Fruit fly (Drosophila melanogaster) whole organism, embryonic: Measurements from ENCODE around the gene CG14568.

ENCODE experiments used
- ATbp ChIP-seq: fragments of 200-800 bp; sonication (Bioruptor generic); optimal IDR thresholded peaks from 2 replicates; lab custom pipeline; 2017; ENCODE audit warnings: missing biosample characterization, mild to moderate bottlenecking, missing genetic modification characterization, missing genetic modification reagents
- Adf1 ChIP-seq: fragments of 200-800 bp; sonication (Bioruptor generic); IDR thresholded peaks from 2 replicates; pipeline ENCODE4 v1.3.6; 2022; ENCODE audit warnings: missing biosample characterization, missing genetic modification characterization
- C15 ChIP-seq: fragments of 200-800 bp; sonication (Bioruptor generic); IDR thresholded peaks from 3 replicates; pipeline ENCODE4 v1.3.6; 2022; ENCODE audit warnings: missing biosample characterization, missing genetic modification characterization
- CG10267 ChIP-seq: fragments of 200-800 bp; sonication (Bioruptor generic); optimal IDR thresholded peaks from 2 replicates; lab custom pipeline; 2018; ENCODE audit warnings: missing biosample characterization, mild to moderate bottlenecking, missing genetic modification characterization, moderate library complexity
- CG10274 ChIP-seq: fragments of 200-800 bp; sonication (Bioruptor generic); optimal IDR thresholded peaks from 3 replicates; lab custom pipeline; 2017; ENCODE audit warnings: missing biosample characterization, mild to moderate bottlenecking, missing genetic modification characterization
- CG10959 ChIP-seq: fragments of 200-800 bp; sonication (Bioruptor generic); IDR thresholded peaks from 2 replicates; pipeline ENCODE4 v1.3.6; 2022; ENCODE audit warnings: missing biosample characterization, missing genetic modification characterization
- CG10979 ChIP-seq: fragments of 200-800 bp; sonication (Bioruptor generic); optimal IDR thresholded peaks from 2 replicates; lab custom pipeline; 2018; ENCODE audit warnings: missing biosample characterization, mild to moderate bottlenecking, missing genetic modification characterization, moderate library complexity
- CG11093 ChIP-seq: fragments of 200-800 bp; sonication (Bioruptor generic); IDR thresholded peaks from 3 replicates; pipeline ENCODE4 v1.3.6; 2022; ENCODE audit warnings: missing biosample characterization, missing genetic modification characterization
- CG11247 ChIP-seq: fragments of 200-800 bp; sonication (Bioruptor generic); IDR thresholded peaks from 2 replicates; pipeline ENCODE4 v1.3.6; 2022; ENCODE audit warnings: missing biosample characterization, missing genetic modification characterization
- CG11723 ChIP-seq: fragments of 200-800 bp; sonication (Bioruptor generic); optimal IDR thresholded peaks from 2 replicates; lab custom pipeline; 2017; ENCODE audit warnings: missing biosample characterization, mild to moderate bottlenecking, missing genetic modification characterization
- CG1647 ChIP-seq: fragments of 200-800 bp; sonication (Bioruptor generic); optimal IDR thresholded peaks from 3 replicates; lab custom pipeline; 2016; ENCODE audit warnings: missing biosample characterization, missing genetic modification characterization
- CG17612 ChIP-seq: fragments of 200-800 bp; sonication (Bioruptor generic); IDR thresholded peaks from 2 replicates; pipeline ENCODE4 v1.3.6; 2022; ENCODE audit warnings: missing biosample characterization, missing genetic modification characterization
- CG2199 ChIP-seq: fragments of 200-800 bp; sonication (Bioruptor generic); IDR thresholded peaks from 3 replicates; pipeline ENCODE4 v1.3.6; 2022; ENCODE audit warnings: missing biosample characterization, missing genetic modification characterization
- CG3065 ChIP-seq: fragments of 200-800 bp; sonication (Bioruptor generic); optimal IDR thresholded peaks from 2 replicates; lab custom pipeline; 2016; ENCODE audit warnings: missing biosample characterization, missing genetic modification characterization
- CG32532 ChIP-seq: fragments of 200-800 bp; sonication (Bioruptor generic); IDR thresholded peaks from 2 replicates; pipeline ENCODE4 v1.3.6; 2022; ENCODE audit warnings: missing biosample characterization, missing genetic modification characterization
- CG33557 ChIP-seq: fragments of 200-800 bp; sonication (Bioruptor generic); optimal IDR thresholded peaks from 2 replicates; lab custom pipeline; 2019; ENCODE audit warnings: missing biosample characterization, mild to moderate bottlenecking, missing genetic modification characterization, moderate library complexity
- CG7987 ChIP-seq: fragments of 200-800 bp; sonication (Bioruptor generic); optimal IDR thresholded peaks from 2 replicates; lab custom pipeline; 2018; ENCODE audit warnings: missing biosample characterization, mild to moderate bottlenecking, missing genetic modification characterization, moderate library complexity
- CG8388 ChIP-seq: fragments of 200-800 bp; sonication (Bioruptor generic); optimal IDR thresholded peaks from 2 replicates; lab custom pipeline; 2019; ENCODE audit warnings: missing biosample characterization, mild to moderate bottlenecking, missing genetic modification characterization, moderate library complexity
- CG9215 ChIP-seq: fragments of 200-800 bp; sonication (Bioruptor generic); IDR thresholded peaks from 2 replicates; pipeline ENCODE4 v1.3.6; 2022; ENCODE audit warnings: missing biosample characterization, missing genetic modification characterization
- CG9876 ChIP-seq: fragments of 200-800 bp; sonication (Bioruptor generic); optimal IDR thresholded peaks from 2 replicates; lab custom pipeline; 2016; ENCODE audit warnings: missing biosample characterization, missing genetic modification characterization
- Camta ChIP-seq: fragments of 200-800 bp; sonication (Bioruptor generic); optimal IDR thresholded peaks from 2 replicates; lab custom pipeline; 2016; ENCODE audit warnings: missing biosample characterization, missing genetic modification characterization
- Dbx ChIP-seq: fragments of 200-800 bp; sonication (Bioruptor generic); IDR thresholded peaks from 3 replicates; pipeline ENCODE4 v1.3.6; 2022; ENCODE audit warnings: missing biosample characterization, missing genetic modification characterization
- Deaf1 ChIP-seq: fragments of 200-800 bp; optimal IDR thresholded peaks from 3 replicates; lab custom pipeline; 2019; ENCODE audit warnings: missing biosample characterization, mild to moderate bottlenecking, missing genetic modification characterization, moderate library complexity
- Fer3 ChIP-seq: fragments of 200-800 bp; sonication (Bioruptor generic); optimal IDR thresholded peaks from 2 replicates; lab custom pipeline; 2018; ENCODE audit warnings: missing biosample characterization, mild to moderate bottlenecking, missing genetic modification characterization, moderate library complexity
- HHEX ChIP-seq: fragments of 200-800 bp; sonication (Bioruptor generic); optimal IDR thresholded peaks from 3 replicates; lab custom pipeline; 2017; ENCODE audit warnings: missing biosample characterization, mild to moderate bottlenecking, missing genetic modification characterization, missing genetic modification reagents
- MTF-1 ChIP-seq: fragments of 200-800 bp; sonication (Bioruptor generic); optimal IDR thresholded peaks from 2 replicates; lab custom pipeline; 2018; ENCODE audit warnings: missing biosample characterization, mild to moderate bottlenecking, missing genetic modification characterization, borderline replicate concordance
- Mad ChIP-seq: fragments of 200-800 bp; sonication (Bioruptor generic); optimal IDR thresholded peaks from 2 replicates; lab custom pipeline; 2016; ENCODE audit warnings: missing biosample characterization, missing genetic modification characterization
- NC2β ChIP-seq: fragments of 200-800 bp; sonication (Bioruptor generic); optimal IDR thresholded peaks from 2 replicates; lab custom pipeline; 2016; ENCODE audit warnings: missing biosample characterization, missing genetic modification characterization
- Pdp1 ChIP-seq, 2 experiments: fragments of 200-800 bp; sonication (Bioruptor generic); optimal IDR thresholded peaks; 3 replicates each; lab custom pipeline; 2016; ENCODE audit warnings: missing biosample characterization in 2 of 2, missing genetic modification characterization in 2 of 2, mild to moderate bottlenecking in 1 of 2, moderate library complexity in 1 of 2
- Sin3A ChIP-seq: fragments of >200 bp; optimal IDR thresholded peaks from 2 replicates; lab custom pipeline; 2018
- Sry-β ChIP-seq: fragments of 200-800 bp; sonication (Bioruptor generic); optimal IDR thresholded peaks from 2 replicates; lab custom pipeline; 2018; ENCODE audit warnings: missing biosample characterization, mild to moderate bottlenecking, missing genetic modification characterization, moderate library complexity
- Ssrp ChIP-seq: fragments of 200-800 bp; sonication (Bioruptor generic); optimal IDR thresholded peaks from 2 replicates; lab custom pipeline; 2018; ENCODE audit warnings: missing biosample characterization, mild to moderate bottlenecking, missing genetic modification characterization, moderate library complexity
- Stat92E ChIP-seq, 3 experiments: fragments of >200 bp in 2 of 3; fragments of 200-800 bp in 1 of 3; sonication (Bioruptor generic) in 1 of 3; optimal IDR thresholded peaks; 2 replicates each; lab custom pipeline; 2017 to 2019; ENCODE audit warnings: missing biosample characterization in 3 of 3, missing genetic modification characterization in 3 of 3, mild to moderate bottlenecking in 1 of 3, moderate library complexity in 1 of 3
- Xrp1 ChIP-seq: fragments of 200-800 bp; sonication (Bioruptor generic); IDR thresholded peaks from 2 replicates; pipeline ENCODE4 v1.3.6; 2022; ENCODE audit warnings: missing biosample characterization, missing genetic modification characterization
- aop ChIP-seq: fragments of 200-800 bp; sonication (Bioruptor generic); IDR thresholded peaks from 2 replicates; pipeline ENCODE4 v1.3.6; 2022; ENCODE audit warnings: missing biosample characterization, missing genetic modification characterization
- az2 ChIP-seq: fragments of 200-800 bp; sonication (Bioruptor generic); optimal IDR thresholded peaks from 3 replicates; lab custom pipeline; 2016; ENCODE audit warnings: missing biosample characterization, missing genetic modification characterization
- btn ChIP-seq: fragments of 200-800 bp; sonication (Bioruptor generic); optimal IDR thresholded peaks from 2 replicates; lab custom pipeline; 2016; ENCODE audit warnings: missing biosample characterization, missing genetic modification characterization
- cad ChIP-seq: fragments of >200 bp; optimal IDR thresholded peaks from 2 replicates; lab custom pipeline; 2017; ENCODE audit warnings: missing biosample characterization, missing genetic modification characterization
- croc ChIP-seq: fragments of 200-800 bp; sonication (Bioruptor generic); conservative IDR thresholded peaks from 3 replicates; pipeline ENCODE4 v1.3.6; 2022; ENCODE audit warnings: missing biosample characterization, missing genetic modification characterization
- dysf ChIP-seq: fragments of 200-800 bp; sonication (Bioruptor generic); IDR thresholded peaks from 3 replicates; pipeline ENCODE4 v1.3.6; 2022; ENCODE audit warnings: missing biosample characterization, missing genetic modification characterization
- en ChIP-seq: fragments of 200-800 bp; sonication (Bioruptor generic); optimal IDR thresholded peaks from 2 replicates; lab custom pipeline; 2016; ENCODE audit warnings: missing biosample characterization, missing genetic modification characterization
- gce ChIP-seq: fragments of 200-800 bp; sonication (Bioruptor generic); IDR thresholded peaks from 3 replicates; pipeline ENCODE4 v1.3.6; 2022; ENCODE audit warnings: missing biosample characterization, missing genetic modification characterization
- hbn ChIP-seq: fragments of 200-800 bp; sonication (Bioruptor generic); IDR thresholded peaks from 2 replicates; pipeline ENCODE4 v1.3.6; 2022; ENCODE audit warnings: missing biosample characterization, missing genetic modification characterization; ENCODE audit not compliant: partially characterized antibody
- maf-S ChIP-seq: fragments of 200-800 bp; sonication (Bioruptor generic); optimal IDR thresholded peaks from 2 replicates; lab custom pipeline; 2016; ENCODE audit warnings: missing biosample characterization, missing genetic modification characterization
- mam ChIP-seq: fragments of 200-800 bp; sonication (Bioruptor generic); optimal IDR thresholded peaks from 3 replicates; lab custom pipeline; 2016; ENCODE audit warnings: missing biosample characterization, missing genetic modification characterization
- shn ChIP-seq: fragments of 200-800 bp; sonication (Bioruptor generic); optimal IDR thresholded peaks from 3 replicates; lab custom pipeline; 2016; ENCODE audit warnings: missing biosample characterization, missing genetic modification characterization
- sim ChIP-seq: fragments of 200-800 bp; sonication (Bioruptor generic); IDR thresholded peaks from 2 replicates; pipeline ENCODE4 v1.3.6; 2022; ENCODE audit warnings: missing biosample characterization, missing genetic modification characterization
- slbo ChIP-seq: fragments of 200-800 bp; sonication (Bioruptor generic); IDR thresholded peaks from 2 replicates; pipeline ENCODE4 v1.3.6; 2022; ENCODE audit warnings: missing biosample characterization, missing genetic modification characterization
- tin ChIP-seq: fragments of 200-800 bp; sonication (Bioruptor generic); optimal IDR thresholded peaks from 3 replicates; lab custom pipeline; 2016; ENCODE audit warnings: missing biosample characterization, missing genetic modification characterization
- tup ChIP-seq: fragments of 200-800 bp; sonication (Bioruptor generic); optimal IDR thresholded peaks from 2 replicates; lab custom pipeline; 2016; ENCODE audit warnings: missing biosample characterization, mild to moderate bottlenecking, missing genetic modification characterization, moderate library complexity
- zen ChIP-seq: fragments of 200-800 bp; sonication (Bioruptor generic); optimal IDR thresholded peaks from 3 replicates; lab custom pipeline; 2018; ENCODE audit warnings: missing biosample characterization, mild to moderate bottlenecking, missing genetic modification characterization, moderate library complexity

The CG14568 gene

DNA sequence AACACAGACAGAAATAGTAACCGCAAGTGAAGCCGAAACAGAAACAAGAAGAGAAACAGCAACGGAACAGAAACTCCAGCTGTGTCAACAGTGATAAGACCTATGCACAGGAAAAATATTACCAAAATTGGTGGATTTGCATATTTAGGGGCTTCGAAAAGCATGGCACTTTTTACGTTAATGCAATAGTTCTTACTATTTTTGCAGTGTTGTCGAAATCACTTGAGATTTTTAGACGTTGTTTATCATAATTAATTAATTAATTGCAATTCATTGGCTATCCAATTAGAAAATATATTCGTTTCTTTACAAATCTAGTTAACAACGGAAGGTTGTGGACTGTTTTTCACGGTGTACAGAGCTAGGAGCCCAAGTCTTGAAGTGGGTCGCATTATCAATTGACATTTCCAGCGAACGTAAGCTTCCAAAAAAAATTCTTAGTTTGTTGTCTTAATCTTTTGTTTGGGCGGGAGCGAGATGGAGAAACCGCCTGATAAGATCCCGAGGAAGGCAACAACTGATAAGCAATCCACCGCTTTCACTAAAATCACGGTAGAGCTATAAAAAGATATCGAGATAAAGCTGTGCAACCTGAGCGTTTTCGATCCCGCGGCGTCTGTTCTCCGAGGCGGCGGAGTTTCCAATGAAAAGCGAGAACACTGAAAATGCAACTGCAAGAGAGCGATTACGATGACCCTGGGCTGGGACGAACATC, 6.1 kb downstream of the CG14568 start (continued):
- no peak for TF ChIP-seq gce (GFP tag; lab: Robert Waterston, UW)
- no peak for TF ChIP-seq sim (GFP tag; lab: Robert Waterston, UW)
- TF ChIP-seq NC2β: no peak
- no peak for TF ChIP-seq C15 (GFP tag; lab: Robert Waterston, UW)
- no peak for TF ChIP-seq CG17612
- TF ChIP-seq CG2199 (GFP tag; lab: Robert Waterston, UW): no peak
- TF ChIP-seq CG9876: no peak
- TF ChIP-seq dysf (GFP tag; lab: Robert Waterston, UW): no peak
- TF ChIP-seq slbo: no peak
- peak; percentile 33 for TF ChIP-seq Ssrp (tag; lab: Kevin White, UChicago)
- TF ChIP-seq Dbx (GFP tag; lab: Robert Waterston, UW): no peak
- TF ChIP-seq Sin3A (lab: Kevin White, UChicago): no peak
- TF ChIP-seq Pdp1 (GFP tag; optimal IDR thresholded peaks at IDR 0.05; lab: Kevin White, UChicago): no peak
- TF ChIP-seq Deaf1 (tag; lab: Kevin White, UChicago): no peak
- TF ChIP-seq shn (GFP tag; lab: Kevin White, UChicago): no peak
- no peak for TF ChIP-seq CG11723 (GFP tag; lab: Kevin White, UChicago)
- no peak for TF ChIP-seq croc
- TF ChIP-seq hbn (GFP tag; lab: Robert Waterston, UW): no peak
- no peak for TF ChIP-seq en
- TF ChIP-seq btn (GFP tag; lab: Kevin White, UChicago): no peak
- TF ChIP-seq CG11093: no peak
- TF ChIP-seq CG1647 (GFP tag; lab: Kevin White, UChicago): no peak
- TF ChIP-seq Adf1 (GFP tag; lab: Robert Waterston, UW): no peak
- TF ChIP-seq Mad (GFP tag; lab: Kevin White, UChicago): no peak
- peak; percentile 22 for TF ChIP-seq tin (GFP tag; lab: Kevin White, UChicago)
- no peak for TF ChIP-seq cad
- TF ChIP-seq ATbp (GFP tag; lab: Kevin White, UChicago): peak; percentile 12
- TF ChIP-seq CG8388 (GFP tag; lab: Kevin White, UChicago): peak; percentile 32
- no peak for TF ChIP-seq Xrp1 (GFP tag; lab: Robert Waterston, UW)
- peak; percentile 9 for TF ChIP-seq az2 (GFP tag; lab: Kevin White, UChicago)
- peak; percentile 65 for TF ChIP-seq CG10979 (tag; lab: Kevin White, UChicago)
- TF ChIP-seq MTF-1: no peak
- TF ChIP-seq CG3065 (GFP tag; lab: Kevin White, UChicago): no peak
- TF ChIP-seq Sry-β: no peak
- peak; percentile 27 for TF ChIP-seq CG10267 (tag; lab: Kevin White, UChicago)
- peak; percentile 16 for TF ChIP-seq zen (tag; lab: Kevin White, UChicago)
- TF ChIP-seq CG11247: peak; percentile 54; the same call in 1 of the 2 replicates
- TF ChIP-seq tup (GFP tag; lab: Kevin White, UChicago): no peak
- no peak for TF ChIP-seq CG10274
- peak; percentile 31 for TF ChIP-seq CG33557 (GFP tag; lab: Kevin White, UChicago)
- no peak for TF ChIP-seq HHEX (GFP tag; lab: Kevin White, UChicago)
- no peak for TF ChIP-seq Camta
- no peak for TF ChIP-seq CG32532
- no peak for TF ChIP-seq CG7987 (GFP tag; lab: Kevin White, UChicago)
- no peak for TF ChIP-seq aop (GFP tag; lab: Robert Waterston, UW)
- TF ChIP-seq mam (GFP tag; lab: Kevin White, UChicago): no peak
- TF ChIP-seq CG9215 (GFP tag; lab: Robert Waterston, UW): no peak
- peak; percentile 38; the same call in 1 of the 2 replicates for TF ChIP-seq CG10959 (GFP tag; lab: Robert Waterston, UW)
- TF ChIP-seq maf-S (GFP tag; lab: Kevin White, UChicago): no peak
- TF ChIP-seq Fer3 (tag; lab: Kevin White, UChicago): no peak
- TF ChIP-seq Stat92E (GFP tag; optimal IDR thresholded peaks at IDR 0.05; lab: Kevin White, UChicago): no peak
